Worm (Caenorhabditis elegans) whole organism, mixed stage, embryonic: ENCODE measurements around the gene ZK622.5.

Experiments
- M03D4.4 ChIP-seq: sonication (generic microtip); optimal IDR thresholded peaks from 2 replicates; lab custom pipeline; 2017; ENCODE audit warnings: mild to moderate bottlenecking, missing genetic modification characterization, missing compliant biosample characterization
- bed-3 ChIP-seq: fragments of 200-800 bp; sonication (Bioruptor generic); optimal IDR thresholded peaks from 3 replicates; lab custom pipeline; 2018; ENCODE audit warnings: mild to moderate bottlenecking, missing genetic modification characterization, moderate library complexity, missing compliant biosample characterization
- blmp-1 ChIP-seq: fragments of 150-350 bp; optimal IDR thresholded peaks from 2 replicates; lab custom pipeline; 2014; ENCODE audit warnings: missing biosample characterization, missing genetic modification characterization
- ceh-43 ChIP-seq: fragments of 200-800 bp; sonication (Bioruptor generic); optimal IDR thresholded peaks from 2 replicates; lab custom pipeline; 2018; ENCODE audit warnings: mild to moderate bottlenecking, missing genetic modification characterization, moderate library complexity, missing compliant biosample characterization
- ceh-83 ChIP-seq: fragments of 200-800 bp; sonication (Bioruptor generic); optimal IDR thresholded peaks from 2 replicates; lab custom pipeline; 2018; ENCODE audit warnings: mild to moderate bottlenecking, missing genetic modification characterization, missing compliant biosample characterization
- ces-1 ChIP-seq: fragments of 150-350 bp; optimal IDR thresholded peaks from 2 replicates; lab custom pipeline; 2014; ENCODE audit warnings: missing biosample characterization, missing genetic modification reagents, missing genetic modification characterization
- cnd-1 ChIP-seq: fragments of 200-800 bp; sonication (Bioruptor generic); optimal IDR thresholded peaks from 2 replicates; lab custom pipeline; 2018; ENCODE audit warnings: mild to moderate bottlenecking, missing genetic modification characterization, missing compliant biosample characterization
- drap-1 ChIP-seq: fragments of 200-800 bp; sonication (Bioruptor generic); optimal IDR thresholded peaks from 3 replicates; lab custom pipeline; 2018; ENCODE audit warnings: mild to moderate bottlenecking, missing genetic modification characterization, missing compliant biosample characterization
- elt-1 ChIP-seq: sonication (generic microtip); optimal IDR thresholded peaks from 2 replicates; lab custom pipeline; 2017; ENCODE audit warnings: missing genetic modification characterization, mild to moderate bottlenecking, missing compliant biosample characterization, antibody characterized with exemption, moderate library complexity, borderline replicate concordance; ENCODE audit not compliant: insufficient read depth
- elt-3 ChIP-seq: fragments of 150-350 bp; optimal IDR thresholded peaks from 2 replicates; lab custom pipeline; 2014; ENCODE audit warnings: missing biosample characterization, missing genetic modification characterization
- flh-1 ChIP-seq: fragments of 200-800 bp; sonication (Bioruptor generic); optimal IDR thresholded peaks from 2 replicates; lab custom pipeline; 2018; ENCODE audit warnings: mild to moderate bottlenecking, missing genetic modification characterization, moderate library complexity, missing compliant biosample characterization
- ham-2 ChIP-seq: fragments of 200-800 bp; sonication (Bioruptor generic); optimal IDR thresholded peaks from 2 replicates; lab custom pipeline; 2018; ENCODE audit warnings: mild to moderate bottlenecking, missing genetic modification characterization, missing compliant biosample characterization
- hlh-1 ChIP-seq: fragments of 150-350 bp; optimal IDR thresholded peaks from 2 replicates; lab custom pipeline; 2014; ENCODE audit warnings: missing biosample characterization, missing genetic modification reagents, missing genetic modification characterization
- lsy-2 ChIP-seq: fragments of 150-350 bp; optimal IDR thresholded peaks from 2 replicates; lab custom pipeline; 2014; ENCODE audit warnings: missing biosample characterization, missing genetic modification characterization
- mab-5 ChIP-seq: fragments of 150-350 bp; optimal IDR thresholded peaks from 2 replicates; lab custom pipeline; 2014; ENCODE audit warnings: missing biosample characterization, missing genetic modification characterization
- mep-1 ChIP-seq: fragments of 150-350 bp; optimal IDR thresholded peaks from 2 replicates; lab custom pipeline; 2017; ENCODE audit warnings: missing biosample characterization, missing genetic modification reagents, missing genetic modification characterization, inconsistent platforms
- mls-2 ChIP-seq: sonication (generic microtip); optimal IDR thresholded peaks from 2 replicates; lab custom pipeline; 2016; ENCODE audit warnings: mild to moderate bottlenecking, missing genetic modification characterization, moderate library complexity, missing compliant biosample characterization
- nhr-12 ChIP-seq: fragments of 150-350 bp; optimal IDR thresholded peaks from 2 replicates; lab custom pipeline; 2014; ENCODE audit warnings: missing biosample characterization, missing genetic modification characterization
- nhr-237 ChIP-seq: fragments of 150-350 bp; optimal IDR thresholded peaks from 2 replicates; lab custom pipeline; 2014; ENCODE audit warnings: missing biosample characterization, missing genetic modification characterization
- nhr-28 ChIP-seq: fragments of 150-350 bp; optimal IDR thresholded peaks from 2 replicates; lab custom pipeline; 2014; ENCODE audit warnings: missing biosample characterization, missing genetic modification characterization
- nhr-76 ChIP-seq: sonication (generic microtip); optimal IDR thresholded peaks from 2 replicates; lab custom pipeline; 2017; ENCODE audit warnings: missing biosample characterization, missing genetic modification characterization
- pha-4 ChIP-seq: fragments of 150-350 bp; optimal IDR thresholded peaks from 2 replicates; lab custom pipeline; 2018; ENCODE audit warnings: missing biosample characterization, missing genetic modification reagents, missing genetic modification characterization
- snpc-4 ChIP-seq: fragments of 150-350 bp; optimal IDR thresholded peaks from 2 replicates; lab custom pipeline; 2014; ENCODE audit warnings: missing biosample characterization, missing genetic modification characterization
- sptf-1 ChIP-seq: sonication (generic microtip); optimal IDR thresholded peaks from 2 replicates; lab custom pipeline; 2017; ENCODE audit warnings: mild to moderate bottlenecking, missing genetic modification characterization, moderate library complexity, missing compliant biosample characterization
- tbx-8 ChIP-seq: fragments of 200-800 bp; sonication (Bioruptor generic); optimal IDR thresholded peaks from 2 replicates; lab custom pipeline; 2018; ENCODE audit warnings: mild to moderate bottlenecking, missing genetic modification characterization, moderate library complexity, missing compliant biosample characterization
- unc-120 ChIP-seq: sonication (generic microtip); optimal IDR thresholded peaks from 2 replicates; lab custom pipeline; 2017; ENCODE audit warnings: missing genetic modification characterization, missing compliant biosample characterization; ENCODE audit not compliant: poor library complexity, severe bottlenecking
- unc-39 ChIP-seq: fragments of 150-350 bp; optimal IDR thresholded peaks from 2 replicates; lab custom pipeline; 2014; ENCODE audit warnings: missing biosample characterization, missing genetic modification characterization
- unc-62 ChIP-seq: fragments of 150-350 bp; optimal IDR thresholded peaks from 2 replicates; lab custom pipeline; 2014; ENCODE audit warnings: missing biosample characterization, missing genetic modification reagents, missing genetic modification characterization
- zip-8 ChIP-seq: fragments of 150-350 bp; optimal IDR thresholded peaks from 2 replicates; lab custom pipeline; 2014; ENCODE audit warnings: missing biosample characterization, missing genetic modification characterization
- ztf-11 ChIP-seq: fragments of 150-350 bp; optimal IDR thresholded peaks from 2 replicates; lab custom pipeline; 2014; ENCODE audit warnings: missing biosample characterization, missing genetic modification characterization

ZK622.5 gene

ce11 chrII:5322732-5323326, 33.6 kb downstream of the ZK622.5 start, which contains the start of gene vhp-1:
vhp-1 (plus strand) TSS chrII:5323276.
- TF ChIP-seq zip-8 (tag; lab: Kevin White, UChicago): no peak
- no peak for TF ChIP-seq lsy-2 (tag; lab: Kevin White, UChicago)
- TF ChIP-seq nhr-76 (tag; lab: Kevin White, UChicago): no peak
- no peak for TF ChIP-seq ceh-43 (GFP tag; lab: Kevin White, UChicago)
- TF ChIP-seq, all 35 proteins: peak for 0

ce11 chrII:5323773-5324172, 34.5 kb downstream of the ZK622.5 start:
- TF ChIP-seq ham-2 (GFP tag; lab: Kevin White, UChicago) (no peak), bed-3 (GFP tag; lab: Kevin White, UChicago) (no peak), M03D4.4 (tag; lab: Kevin White, UChicago) (no peak), flh-1 (GFP tag; lab: Kevin White, UChicago) (no peak), mls-2 (no peak)

ce11 chrII:5324653-5325052, 35.4 kb downstream of the ZK622.5 start:
- no peak for TF ChIP-seq blmp-1 (tag; lab: Kevin White, UChicago)
- TF ChIP-seq drap-1 (GFP tag; lab: Kevin White, UChicago): no peak
- TF ChIP-seq ceh-43 (GFP tag; lab: Kevin White, UChicago): no peak
- TF ChIP-seq snpc-4: no peak
- no peak for TF ChIP-seq ztf-11 (tag; lab: Kevin White, UChicago)
- TF ChIP-seq nhr-12 (tag; lab: Kevin White, UChicago): no peak
- no peak for TF ChIP-seq zip-8 (tag; lab: Kevin White, UChicago)
- no peak for TF ChIP-seq unc-120 (tag; lab: Kevin White, UChicago)
- no peak for TF ChIP-seq cnd-1 (tag; lab: Kevin White, UChicago)
- TF ChIP-seq elt-3 (tag; lab: Kevin White, UChicago): no peak
- no peak for TF ChIP-seq mls-2
- no peak for TF ChIP-seq tbx-8 (GFP tag; lab: Kevin White, UChicago)
- TF ChIP-seq flh-1 (GFP tag; lab: Kevin White, UChicago): no peak
- TF ChIP-seq mab-5: no peak
- TF ChIP-seq elt-1 (tag; lab: Kevin White, UChicago): no peak

ce11 chrII:5326024-5326627, 36.9 kb downstream of the ZK622.5 start:
- TF ChIP-seq elt-3 (tag; lab: Kevin White, UChicago) (no peak), pha-4 (tag; lab: Kevin White, UChicago) (peak; percentile 34), unc-62 (GFP tag; lab: Kevin White, UChicago) (peak; percentile 57), lsy-2 (tag; lab: Kevin White, UChicago) (peak; percentile 22), cnd-1 (tag; lab: Kevin White, UChicago) (no peak), ces-1 (GFP tag; lab: Kevin White, UChicago) (peak; percentile 72), snpc-4 (no peak), hlh-1 (tag; lab: Kevin White, UChicago) (peak; percentile 38), drap-1 (GFP tag; lab: Kevin White, UChicago) (no peak), mep-1 (tag; lab: Kevin White, UChicago) (peak; percentile 39), unc-120 (tag; lab: Kevin White, UChicago) (peak; percentile 71)
- TF ChIP-seq, all 35 proteins: peak for 7

- TF ChIP-seq nhr-28 (tag; lab: Kevin White, UChicago) (no peak), mab-5 (no peak), sptf-1 (no peak), lsy-2 (tag; lab: Kevin White, UChicago) (no peak), elt-3 (tag; lab: Kevin White, UChicago) (no peak), flh-1 (GFP tag; lab: Kevin White, UChicago) (no peak), nhr-237 (tag; lab: Kevin White, UChicago) (no peak), nhr-12 (tag; lab: Kevin White, UChicago) (no peak), ceh-83 (no peak), unc-39 (no peak), zip-8 (tag; lab: Kevin White, UChicago) (no peak)
These were observed 37.6 kb downstream of the ZK622.5 start for ce11 chrII:5326891-5327290.
